Fruit fly (Drosophila melanogaster): Measurements from ENCODE around the gene MED30.

Gene MED30

DNA sequence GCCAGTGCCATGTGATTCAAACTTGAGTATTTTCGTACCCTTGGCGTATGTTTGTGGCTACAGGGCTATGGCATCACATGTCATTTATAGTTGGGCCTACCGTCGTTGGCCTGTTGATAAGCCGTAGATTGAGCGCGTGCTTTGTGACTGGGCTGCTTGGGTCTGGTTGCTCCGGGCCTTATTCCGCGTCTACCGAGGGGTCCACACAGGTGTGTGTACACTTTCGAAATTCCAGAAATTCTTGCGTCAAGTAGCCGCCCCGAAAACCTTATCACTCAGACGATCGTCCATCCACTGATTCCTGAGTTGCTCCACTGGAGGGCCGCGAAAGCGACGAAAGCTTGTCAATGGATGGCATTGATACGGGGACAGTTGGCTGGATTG lies 15.9 kb downstream of the MED30 start (continued):
- TF ChIP-seq CG1603 (tag; optimal IDR thresholded peaks at IDR 0.05), result no peak
- no peak for TF ChIP-seq CG30403 (GFP tag; optimal IDR thresholded peaks at IDR 0.05)
- no peak for TF ChIP-seq CG11247 (GFP tag; IDR thresholded peaks at IDR 0.05)
- no peak for TF ChIP-seq Sry-δ (GFP tag; optimal IDR thresholded peaks at IDR 0.05)
- no peak for TF ChIP-seq ewg (GFP tag; optimal IDR thresholded peaks at IDR 0.05)
- no peak for TF ChIP-seq CG8944 (GFP tag; optimal IDR thresholded peaks at IDR 0.05)
- no peak for TF ChIP-seq stc (GFP tag; IDR thresholded peaks at IDR 0.05)
- TF ChIP-seq H15 (GFP tag; IDR thresholded peaks at IDR 0.05), result no peak
- TF ChIP-seq CG8359 (GFP tag; optimal IDR thresholded peaks at IDR 0.05; ENCODE audit: borderline replicate concordance), result no peak
- no peak for TF ChIP-seq Xrp1 (GFP tag; IDR thresholded peaks at IDR 0.05)
- no peak for TF ChIP-seq Hr39 (optimal IDR thresholded peaks at IDR 0.05)
- TF ChIP-seq CG10654 (GFP tag; optimal IDR thresholded peaks at IDR 0.05), result no peak
- no peak for TF ChIP-seq CG2120 (GFP tag; optimal IDR thresholded peaks at IDR 0.05)
- TF ChIP-seq sens (GFP tag), result no peak
- TF ChIP-seq Eip74EF (GFP tag; optimal IDR thresholded peaks at IDR 0.05), result no peak
- TF ChIP-seq CG3995 (GFP tag; optimal IDR thresholded peaks at IDR 0.05), result no peak
- TF ChIP-seq CG10543 (GFP tag; optimal IDR thresholded peaks at IDR 0.05), result peak; percentile 86
- no peak for TF ChIP-seq Gug (GFP tag; IDR thresholded peaks at IDR 0.05)
- TF ChIP-seq Nf-YB (GFP tag; optimal IDR thresholded peaks at IDR 0.05), result no peak
- no peak for TF ChIP-seq lilli (GFP tag; optimal IDR thresholded peaks at IDR 0.05)
- TF ChIP-seq CG2712 (tag; optimal IDR thresholded peaks at IDR 0.05), result no peak
- TF ChIP-seq sim (GFP tag; IDR thresholded peaks at IDR 0.05), result no peak
- TF ChIP-seq sob (GFP tag; IDR thresholded peaks at IDR 0.05), result no peak
- no peak for TF ChIP-seq z (GFP tag; IDR thresholded peaks at IDR 0.05)
- TF ChIP-seq YL-1 (GFP tag; optimal IDR thresholded peaks at IDR 0.05), result no peak
- no peak for TF ChIP-seq oc (tag; optimal IDR thresholded peaks at IDR 0.05)
- TF ChIP-seq CG1792 (GFP tag; optimal IDR thresholded peaks at IDR 0.05), result no peak
- TF ChIP-seq gsb (GFP tag; IDR thresholded peaks at IDR 0.05), result no peak
- no peak for TF ChIP-seq Gsc (GFP tag; IDR thresholded peaks at IDR 0.05)
- TF ChIP-seq exex (tag; optimal IDR thresholded peaks at IDR 0.05), result peak; percentile 50
- TF ChIP-seq sd (tag; optimal IDR thresholded peaks at IDR 0.05), result peak; percentile 99
- no peak for TF ChIP-seq CG15514 (GFP tag; optimal IDR thresholded peaks at IDR 0.05)
- no peak for TF ChIP-seq bcd (GFP tag; optimal IDR thresholded peaks at IDR 0.05)
- no peak for TF ChIP-seq CG12236 (GFP tag; optimal IDR thresholded peaks at IDR 0.05)
- no peak for TF ChIP-seq CG12104 (GFP tag; optimal IDR thresholded peaks at IDR 0.05)
- no peak for TF ChIP-seq CG18764 (GFP tag; optimal IDR thresholded peaks at IDR 0.05)
- peak; percentile 59 for TF ChIP-seq CG34376 (GFP tag; optimal IDR thresholded peaks at IDR 0.05)
- TF ChIP-seq CG5245 (GFP tag; optimal IDR thresholded peaks at IDR 0.05), result no peak
- peak; percentile 17 for TF ChIP-seq CG15601 (tag; optimal IDR thresholded peaks at IDR 0.05)
- TF ChIP-seq da (GFP tag; optimal IDR thresholded peaks at IDR 0.05), result no peak
- peak; percentile 46; the same call in 1 of the 2 replicates for TF ChIP-seq sens-2 (GFP tag; IDR thresholded peaks at IDR 0.05)
- TF ChIP-seq CG9817 (tag; optimal IDR thresholded peaks at IDR 0.05), result no peak
- no peak for TF ChIP-seq zen2 (GFP tag; IDR thresholded peaks at IDR 0.05; ENCODE audit: partially characterized antibody)
- TF ChIP-seq CG8290 (GFP tag; optimal IDR thresholded peaks at IDR 0.05), result no peak
- TF ChIP-seq CG8290 (tag; optimal IDR thresholded peaks at IDR 0.05), result peak in 1 of 2 experiments; percentile 38
- no peak for TF ChIP-seq Awh (GFP tag; IDR thresholded peaks at IDR 0.05)
- no peak for TF ChIP-seq CG9876 (GFP tag; optimal IDR thresholded peaks at IDR 0.05)
- TF ChIP-seq p53 (GFP tag; optimal IDR thresholded peaks at IDR 0.05), result no peak
- TF ChIP-seq lab (GFP tag; optimal IDR thresholded peaks at IDR 0.05), result peak; percentile 13
- no peak for TF ChIP-seq sima (GFP tag; optimal IDR thresholded peaks at IDR 0.05)
- no peak for TF ChIP-seq CG31365 (tag; optimal IDR thresholded peaks at IDR 0.05)
- no peak for TF ChIP-seq CG3163 (GFP tag; optimal IDR thresholded peaks at IDR 0.05)
- TF ChIP-seq Dll (GFP tag; IDR thresholded peaks at IDR 0.05; ENCODE audit: partially characterized antibody), result no peak

Data from whole organism, embryonic.